Worm (Caenorhabditis elegans) whole organism, early embryonic: ENCODE measurements around the gene C47E12.13.

Experiments used
- flt-1 ChIP-seq: fragments of 200-800 bp; sonication (Bioruptor generic); IDR thresholded peaks from 2 replicates; pipeline ENCODE4 v1.3.6; 2022; ENCODE audit warnings: missing genetic modification characterization, missing compliant biosample characterization
- hmbx-1 ChIP-seq: sonication (generic microtip); optimal IDR thresholded peaks from 2 replicates; lab custom pipeline; 2016; ENCODE audit warnings: mild to moderate bottlenecking, missing genetic modification characterization, missing compliant biosample characterization

DNA sequence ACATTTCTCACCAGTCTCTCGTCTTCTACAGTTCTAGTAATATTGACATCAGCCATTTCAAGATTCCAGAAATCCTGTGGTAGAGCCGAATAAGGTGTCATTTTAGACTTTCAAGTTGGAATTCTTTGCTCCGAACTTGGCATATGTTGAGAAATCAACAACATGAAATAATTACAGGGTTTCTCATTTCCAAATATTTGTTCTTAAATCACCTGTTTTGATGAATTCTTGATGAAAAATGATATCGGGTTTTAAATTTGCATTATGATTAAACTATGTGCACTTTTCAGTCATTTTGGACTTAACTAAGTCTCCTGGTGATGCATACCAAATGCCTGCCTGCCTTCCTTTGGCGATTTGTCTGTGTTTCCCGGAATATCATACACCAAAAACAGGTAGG lies 46.9 kb upstream of the C47E12.13 start, which contains the start of gene srv-12:
- TF ChIP-seq hmbx-1 (no peak), flt-1 (GFP tag; lab: Robert Waterston, UW) (no peak)
